Worm (Caenorhabditis elegans) whole organism, L3 larva: ENCODE results near the gene sre-48.

Experiments
- ceh-16 ChIP-seq: sonication (generic microtip); optimal IDR thresholded peaks from 2 replicates; lab custom pipeline; 2017; ENCODE audit warnings: missing biosample characterization, missing genetic modification characterization
- ceh-82 ChIP-seq: fragments of 150-350 bp; optimal IDR thresholded peaks from 2 replicates; lab custom pipeline; 2014; ENCODE audit warnings: missing biosample characterization, missing genetic modification characterization
- jun-1 ChIP-seq: fragments of 150-350 bp; optimal IDR thresholded peaks from 2 replicates; lab custom pipeline; 2014; ENCODE audit warnings: missing biosample characterization, missing genetic modification reagents, missing genetic modification characterization
- lin-39 ChIP-seq: fragments of 150-350 bp; optimal IDR thresholded peaks from 2 replicates; lab custom pipeline; 2018; ENCODE audit warnings: missing biosample characterization, missing genetic modification reagents, missing genetic modification characterization
- mdl-1 ChIP-seq: fragments of 150-350 bp; optimal IDR thresholded peaks from 2 replicates; lab custom pipeline; 2014; ENCODE audit warnings: missing biosample characterization, missing genetic modification characterization
- nfya-1 ChIP-seq: sonication (generic microtip); optimal IDR thresholded peaks from 2 replicates; lab custom pipeline; 2017; ENCODE audit warnings: missing genetic modification characterization, mild to moderate bottlenecking, missing compliant biosample characterization, antibody characterized with exemption, moderate library complexity; ENCODE audit not compliant: insufficient read depth
- nhr-11 ChIP-seq: fragments of 150-350 bp; optimal IDR thresholded peaks from 2 replicates; lab custom pipeline; 2014; ENCODE audit warnings: missing biosample characterization, missing genetic modification characterization
- nhr-25 ChIP-seq: sonication (generic microtip); optimal IDR thresholded peaks from 2 replicates; lab custom pipeline; 2017; ENCODE audit warnings: missing biosample characterization, missing genetic modification characterization
- nhr-28 ChIP-seq: fragments of 150-350 bp; optimal IDR thresholded peaks from 2 replicates; lab custom pipeline; 2014; ENCODE audit warnings: missing biosample characterization, missing genetic modification characterization
- pqm-1 ChIP-seq: fragments of 150-350 bp; optimal IDR thresholded peaks from 2 replicates; lab custom pipeline; 2017; ENCODE audit warnings: missing biosample characterization, missing genetic modification characterization, inconsistent platforms
- snpc-4 ChIP-seq: fragments of 150-350 bp; optimal IDR thresholded peaks from 2 replicates; lab custom pipeline; 2014; ENCODE audit warnings: missing biosample characterization, missing genetic modification characterization
- unc-62 ChIP-seq: fragments of 150-350 bp; sonication (generic microtip); optimal IDR thresholded peaks from 4 replicates; lab custom pipeline; 2014; ENCODE audit warnings: missing biosample characterization, missing genetic modification reagents, missing genetic modification characterization

- TF ChIP-seq ceh-82 (tag; lab: Kevin White, UChicago), result no peak
- no peak for TF ChIP-seq nfya-1 (tag; lab: Kevin White, UChicago)
- TF ChIP-seq nhr-11, result no peak
- no peak for TF ChIP-seq jun-1 (tag; lab: Kevin White, UChicago)
- TF ChIP-seq ceh-16, result no peak
- TF ChIP-seq lin-39 (tag; lab: Kevin White, UChicago), result no peak
- TF ChIP-seq nhr-25 (tag; lab: Kevin White, UChicago), result no peak
- no peak for TF ChIP-seq snpc-4 (tag; lab: Kevin White, UChicago)
- TF ChIP-seq mdl-1 (tag; lab: Kevin White, UChicago), result no peak
- no peak for TF ChIP-seq unc-62 (GFP tag; lab: Kevin White, UChicago)
- TF ChIP-seq nhr-28, result no peak
- TF ChIP-seq pqm-1 (tag; lab: Kevin White, UChicago), result no peak
These were observed 39.2 kb upstream of the sre-48 start for ce11 chrII:14018887-14019286.
